Worm (Caenorhabditis elegans) whole organism, mixed stage, embryonic: ENCODE measurements around the gene C55A6.4.

Experiments used
- bed-3 ChIP-seq: fragments of 200-800 bp; sonication (Bioruptor generic); optimal IDR thresholded peaks from 3 replicates; lab custom pipeline; 2018; ENCODE audit warnings: mild to moderate bottlenecking, missing genetic modification characterization, moderate library complexity, missing compliant biosample characterization
- elt-1 ChIP-seq: sonication (generic microtip); optimal IDR thresholded peaks from 2 replicates; lab custom pipeline; 2017; ENCODE audit warnings: missing genetic modification characterization, mild to moderate bottlenecking, missing compliant biosample characterization, antibody characterized with exemption, moderate library complexity, borderline replicate concordance; ENCODE audit not compliant: insufficient read depth
- elt-3 ChIP-seq: fragments of 150-350 bp; optimal IDR thresholded peaks from 2 replicates; lab custom pipeline; 2014; ENCODE audit warnings: missing biosample characterization, missing genetic modification characterization
- hlh-1 ChIP-seq: fragments of 150-350 bp; optimal IDR thresholded peaks from 2 replicates; lab custom pipeline; 2014; ENCODE audit warnings: missing biosample characterization, missing genetic modification reagents, missing genetic modification characterization
- lin-13 ChIP-seq: fragments of 150-350 bp; optimal IDR thresholded peaks from 2 replicates; lab custom pipeline; 2014; ENCODE audit warnings: missing biosample characterization, missing genetic modification characterization
- nhr-12 ChIP-seq: fragments of 150-350 bp; optimal IDR thresholded peaks from 2 replicates; lab custom pipeline; 2014; ENCODE audit warnings: missing biosample characterization, missing genetic modification characterization
- nhr-237 ChIP-seq: fragments of 150-350 bp; optimal IDR thresholded peaks from 2 replicates; lab custom pipeline; 2014; ENCODE audit warnings: missing biosample characterization, missing genetic modification characterization
- nhr-28 ChIP-seq: fragments of 150-350 bp; optimal IDR thresholded peaks from 2 replicates; lab custom pipeline; 2014; ENCODE audit warnings: missing biosample characterization, missing genetic modification characterization
- pha-4 ChIP-seq: fragments of 150-350 bp; optimal IDR thresholded peaks from 2 replicates; lab custom pipeline; 2018; ENCODE audit warnings: missing biosample characterization, missing genetic modification reagents, missing genetic modification characterization
- unc-62 ChIP-seq: fragments of 150-350 bp; optimal IDR thresholded peaks from 2 replicates; lab custom pipeline; 2014; ENCODE audit warnings: missing biosample characterization, missing genetic modification reagents, missing genetic modification characterization
- ztf-11 ChIP-seq: fragments of 150-350 bp; optimal IDR thresholded peaks from 2 replicates; lab custom pipeline; 2014; ENCODE audit warnings: missing biosample characterization, missing genetic modification characterization

DNA sequence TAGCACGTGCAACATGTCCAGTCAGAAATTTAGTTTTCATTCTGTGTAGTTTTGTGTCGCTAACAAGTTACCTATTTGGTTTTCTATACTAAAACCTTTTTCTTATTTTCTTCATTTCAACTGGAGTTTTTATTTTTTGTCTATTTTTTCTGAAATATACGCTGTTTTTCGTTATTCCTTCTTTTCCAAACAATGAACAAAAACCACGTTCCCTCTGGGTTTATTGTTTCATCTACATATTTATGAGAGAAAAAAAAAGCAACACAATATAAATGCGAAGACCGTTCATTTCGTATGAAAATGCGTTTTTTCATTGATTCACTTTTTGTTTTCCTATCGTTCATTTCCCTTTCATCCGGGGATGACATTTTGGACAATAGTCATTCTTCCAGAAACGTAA lies 38.3 kb downstream of the C55A6.4 start, which contains the start of gene T11F9.22:
- no peak for TF ChIP-seq pha-4 (tag; lab: Kevin White, UChicago)
- no peak for TF ChIP-seq bed-3
- no peak for TF ChIP-seq unc-62 (GFP tag; lab: Kevin White, UChicago)
- TF ChIP-seq lin-13: no peak
- no peak for TF ChIP-seq nhr-12
- no peak for TF ChIP-seq ztf-11 (tag; lab: Kevin White, UChicago)
- no peak for TF ChIP-seq elt-1
- TF ChIP-seq nhr-237 (tag; lab: Kevin White, UChicago): no peak
- TF ChIP-seq nhr-28 (tag; lab: Kevin White, UChicago): no peak
- no peak for TF ChIP-seq elt-3 (tag; lab: Kevin White, UChicago)
- no peak for TF ChIP-seq hlh-1 (tag; lab: Kevin White, UChicago)
